Fruit fly (Drosophila melanogaster) whole organism, wandering third instar larva: ENCODE measurements around the gene Mst98Ca.

Experiments
- Abd-B ChIP-seq: fragments of >200 bp; optimal IDR thresholded peaks from 2 replicates; lab custom pipeline; 2017; ENCODE audit warnings: missing biosample characterization, missing genetic modification characterization
- CG32264 ChIP-seq: fragments of 200-800 bp; sonication (Bioruptor generic); optimal IDR thresholded peaks from 2 replicates; lab custom pipeline; 2016; ENCODE audit warnings: missing biosample characterization, missing genetic modification characterization
- CrebA ChIP-seq: fragments of 200-800 bp; sonication (Bioruptor generic); optimal IDR thresholded peaks from 2 replicates; lab custom pipeline; 2016; ENCODE audit warnings: missing biosample characterization, mild to moderate bottlenecking, missing genetic modification characterization, borderline replicate concordance
- Dfd ChIP-seq: fragments of >200 bp; optimal IDR thresholded peaks from 2 replicates; lab custom pipeline; 2017; ENCODE audit warnings: missing biosample characterization, missing genetic modification characterization
- Dif ChIP-seq: fragments of 200-275, 200-300 bp; sonication (Bioruptor generic); optimal IDR thresholded peaks from 2 replicates; lab custom pipeline; 2018; ENCODE audit warnings: missing biosample characterization, missing genetic modification characterization; ENCODE audit not compliant: partially characterized antibody
- GATAd ChIP-seq: sonication (Bioruptor generic); optimal IDR thresholded peaks from 2 replicates; lab custom pipeline; 2016; ENCODE audit warnings: missing biosample characterization, missing genetic modification characterization
- HLH106 ChIP-seq: fragments of 200-800 bp; optimal IDR thresholded peaks from 3 replicates; lab custom pipeline; 2019; ENCODE audit warnings: missing biosample characterization, mild to moderate bottlenecking, missing genetic modification characterization, moderate library complexity
- Hnf4 ChIP-seq: fragments of 200-800 bp; sonication (Bioruptor generic); optimal IDR thresholded peaks from 2 replicates; lab custom pipeline; 2016; ENCODE audit warnings: missing biosample characterization, mild to moderate bottlenecking, missing genetic modification characterization
- Hr78 ChIP-seq: fragments of >200 bp; optimal IDR thresholded peaks from 2 replicates; lab custom pipeline; 2017; ENCODE audit warnings: missing biosample characterization, missing genetic modification characterization
- Hr83 ChIP-seq: fragments of 200-300 bp; sonication (Bioruptor generic); optimal IDR thresholded peaks from 2 replicates; lab custom pipeline; 2016; ENCODE audit warnings: missing biosample characterization, mild to moderate bottlenecking, missing genetic modification characterization, moderate library complexity; ENCODE audit not compliant: poor library complexity, severe bottlenecking
- Jra ChIP-seq: sonication (Bioruptor generic); optimal IDR thresholded peaks from 2 replicates; lab custom pipeline; 2016; ENCODE audit warnings: missing biosample characterization, missing genetic modification characterization
- Myc ChIP-seq: fragments of >200 bp; optimal IDR thresholded peaks from 2 replicates; lab custom pipeline; 2017
- N ChIP-seq: fragments of >200 bp; optimal IDR thresholded peaks from 2 replicates; lab custom pipeline; 2018; ENCODE audit warnings: missing biosample characterization, missing external identifiers, missing genetic modification characterization
- OdsH ChIP-seq: fragments of 200-800 bp; sonication (Bioruptor generic); optimal IDR thresholded peaks from 2 replicates; lab custom pipeline; 2016; ENCODE audit warnings: missing biosample characterization, mild to moderate bottlenecking, missing genetic modification characterization
- Rel ChIP-seq, 2 experiments: fragments of 200-800 bp; sonication (Bioruptor generic) in 1 of 2; optimal IDR thresholded peaks; 2 replicates in 1 of 2; 3 replicates in 1 of 2; lab custom pipeline; 2016 to 2019; ENCODE audit warnings: mild to moderate bottlenecking in 2 of 2, missing biosample characterization in 2 of 2, missing genetic modification characterization in 2 of 2, moderate library complexity in 1 of 2
- Sp1 ChIP-seq: fragments of 200-800 bp; sonication (Bioruptor generic); optimal IDR thresholded peaks from 3 replicates; lab custom pipeline; 2019; ENCODE audit warnings: missing biosample characterization, mild to moderate bottlenecking, missing genetic modification characterization, moderate library complexity
- Vsx2 ChIP-seq: fragments of 200-300, 225-300 bp; sonication (Bioruptor generic); optimal IDR thresholded peaks from 2 replicates; lab custom pipeline; 2018; ENCODE audit warnings: missing biosample characterization, missing genetic modification characterization; ENCODE audit not compliant: partially characterized antibody
- br ChIP-seq: fragments of 200-800 bp; sonication (Bioruptor generic); optimal IDR thresholded peaks from 2 replicates; lab custom pipeline; 2016; ENCODE audit warnings: missing biosample characterization, missing genetic modification characterization
- brk ChIP-seq: fragments of 200-800 bp; sonication (Bioruptor generic); optimal IDR thresholded peaks from 2 replicates; lab custom pipeline; 2016; ENCODE audit warnings: missing biosample characterization, mild to moderate bottlenecking, missing genetic modification characterization
- dl ChIP-seq, 2 experiments: fragments of 175-275, 200-275 bp in 1 of 2; fragments of 200-275 bp in 1 of 2; sonication (Bioruptor generic); optimal IDR thresholded peaks; lab custom pipeline; 2018; ENCODE audit warnings: mild to moderate bottlenecking in 2 of 2, missing biosample characterization in 2 of 2, missing genetic modification characterization in 2 of 2, moderate library complexity in 2 of 2; ENCODE audit not compliant: partially characterized antibody in 2 of 2, insufficient read depth in 1 of 2
- dsf ChIP-seq: sonication (Bioruptor generic); optimal IDR thresholded peaks from 2 replicates; lab custom pipeline; 2016; ENCODE audit warnings: missing biosample characterization, missing genetic modification characterization, borderline replicate concordance
- ey ChIP-seq: fragments of 200-800 bp; sonication (Bioruptor generic); optimal IDR thresholded peaks from 2 replicates; lab custom pipeline; 2016; ENCODE audit warnings: missing biosample characterization, missing genetic modification characterization
- foxo ChIP-seq, 2 experiments: fragments of 200-800 bp; sonication (Bioruptor generic); optimal IDR thresholded peaks; 2 replicates in 1 of 2; 3 replicates in 1 of 2; lab custom pipeline; 2016 to 2017; ENCODE audit warnings: missing biosample characterization in 2 of 2, missing genetic modification characterization in 2 of 2
- fru ChIP-seq: fragments of 200-800 bp; sonication (Bioruptor generic); optimal IDR thresholded peaks from 3 replicates; lab custom pipeline; 2016; ENCODE audit warnings: missing biosample characterization, mild to moderate bottlenecking, missing genetic modification characterization
- h ChIP-seq: fragments of 200-800 bp; sonication (Bioruptor generic); optimal IDR thresholded peaks from 3 replicates; lab custom pipeline; 2016; ENCODE audit warnings: missing biosample characterization, mild to moderate bottlenecking, missing genetic modification characterization
- jim ChIP-seq: fragments of 175-275, 200-325 bp; sonication (Bioruptor generic); optimal IDR thresholded peaks from 2 replicates; lab custom pipeline; 2016; ENCODE audit warnings: missing biosample characterization, mild to moderate bottlenecking, missing genetic modification characterization
- lola ChIP-seq: fragments of >200 bp; optimal IDR thresholded peaks from 2 replicates; lab custom pipeline; 2017; ENCODE audit warnings: missing biosample characterization, missing genetic modification characterization
- pan ChIP-seq: fragments of >200 bp; optimal IDR thresholded peaks from 2 replicates; lab custom pipeline; 2017
- psq ChIP-seq: fragments of 200-800 bp; sonication (Bioruptor generic); optimal IDR thresholded peaks from 3 replicates; lab custom pipeline; 2017; ENCODE audit warnings: missing biosample characterization, mild to moderate bottlenecking, missing genetic modification characterization, moderate library complexity
- rgr ChIP-seq: fragments of 200-800 bp; sonication (Bioruptor generic); optimal IDR thresholded peaks from 3 replicates; lab custom pipeline; 2016; ENCODE audit warnings: missing biosample characterization, mild to moderate bottlenecking, missing genetic modification characterization
- sv ChIP-seq: fragments of 200-800 bp; sonication (Bioruptor generic); optimal IDR thresholded peaks from 3 replicates; lab custom pipeline; 2016; ENCODE audit warnings: missing biosample characterization, missing genetic modification characterization
- tai ChIP-seq: sonication (Bioruptor generic); optimal IDR thresholded peaks from 2 replicates; lab custom pipeline; 2016; ENCODE audit warnings: missing biosample characterization, missing genetic modification characterization
- usp ChIP-seq: fragments of >200 bp; optimal IDR thresholded peaks from 2 replicates; lab custom pipeline; 2017; ENCODE audit warnings: missing biosample characterization, missing genetic modification characterization
- woc ChIP-seq: sonication (Bioruptor generic); optimal IDR thresholded peaks from 2 replicates; lab custom pipeline; 2016; ENCODE audit warnings: missing biosample characterization, mild to moderate bottlenecking, missing genetic modification characterization

The Mst98Ca gene

DNA sequence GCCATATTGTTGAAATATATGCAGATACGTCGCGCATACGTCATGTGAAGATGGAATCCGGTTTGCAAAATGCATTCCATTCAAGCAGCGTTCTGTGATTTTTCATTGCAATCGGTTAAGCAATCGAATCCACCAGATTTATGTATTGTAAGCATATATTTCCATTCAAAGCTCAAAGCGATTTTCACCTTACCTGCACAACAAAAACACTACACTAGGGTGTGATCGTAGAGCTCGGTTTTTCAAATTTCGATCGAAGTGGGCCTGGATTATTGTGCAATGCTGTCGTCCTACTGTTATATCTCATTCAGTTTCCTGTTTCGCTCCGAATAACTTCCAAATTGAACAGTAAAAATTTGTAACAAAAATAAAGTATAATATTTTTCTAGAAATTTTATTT is at the start of gene Mst98Ca:
Gene Mst98Ca, plus strand, starts transcription at position 301 of the 400 bp plus-strand sequence.
- TF ChIP-seq Hr83 = no peak
- no peak for TF ChIP-seq psq (GFP tag; lab: Kevin White, UChicago)
- no peak for TF ChIP-seq GATAd (GFP tag; lab: Kevin White, UChicago)
- TF ChIP-seq HLH106 (tag; lab: Kevin White, UChicago) = no peak
- no peak for TF ChIP-seq Vsx2
- no peak for TF ChIP-seq foxo (GFP tag; optimal IDR thresholded peaks at IDR 0.05; lab: Kevin White, UChicago)
- no peak for TF ChIP-seq tai (GFP tag; lab: Kevin White, UChicago)
- TF ChIP-seq CrebA = no peak
- no peak for TF ChIP-seq h (GFP tag; lab: Kevin White, UChicago)
- TF ChIP-seq Dif (GFP tag; lab: Kevin White, UChicago) = no peak
- no peak for TF ChIP-seq Hr78 (GFP tag; lab: Kevin White, UChicago)
- TF ChIP-seq Dfd = no peak
- TF ChIP-seq sv (GFP tag; lab: Kevin White, UChicago) = no peak
- no peak for TF ChIP-seq br (GFP tag; lab: Kevin White, UChicago)
- TF ChIP-seq Sp1 (GFP tag; lab: Kevin White, UChicago) = no peak
- no peak for TF ChIP-seq ey
- no peak for TF ChIP-seq Rel (GFP tag; optimal IDR thresholded peaks at IDR 0.05; lab: Kevin White, UChicago)
- TF ChIP-seq Rel (tag; optimal IDR thresholded peaks at IDR 0.05; lab: Kevin White, UChicago) = no peak
- no peak for TF ChIP-seq usp (GFP tag; lab: Kevin White, UChicago)
- no peak for TF ChIP-seq OdsH
- TF ChIP-seq Hnf4 (GFP tag; lab: Kevin White, UChicago) = no peak

DNA sequence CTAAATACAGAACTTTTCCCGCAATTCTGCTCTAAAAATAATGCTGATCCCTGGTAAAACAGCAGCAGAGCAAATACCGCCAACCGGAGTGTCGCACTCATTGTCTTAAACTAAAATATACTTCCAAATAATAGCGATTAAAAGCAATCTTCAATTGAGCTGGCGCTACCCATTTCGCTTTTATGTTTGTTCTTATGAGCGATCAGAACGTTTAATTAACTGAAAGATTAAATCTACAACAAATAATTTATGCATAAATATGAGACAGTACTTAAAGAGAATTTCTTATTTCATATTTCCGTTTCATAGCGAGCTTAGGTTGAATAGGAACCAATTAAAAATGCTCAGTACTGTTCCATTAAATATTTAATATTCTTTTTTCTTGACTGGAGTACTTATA is 27.6 kb upstream of the Mst98Ca start, which contains the start of gene CG43125:
Gene CG43125, minus strand, starts transcription at position 101 of the 400 bp plus-strand sequence.
- TF ChIP-seq br (GFP tag; lab: Kevin White, UChicago) = no peak
- TF ChIP-seq dl (GFP tag; optimal IDR thresholded peaks at IDR 0.05; lab: Kevin White, UChicago; ENCODE audit: insufficient read depth in 1 of 2, partially characterized antibody in 2 of 2) = no peak
- TF ChIP-seq jim (GFP tag; lab: Kevin White, UChicago) = no peak
- no peak for TF ChIP-seq lola
- TF ChIP-seq N (GFP tag; lab: Kevin White, UChicago) = no peak
- TF ChIP-seq dsf = no peak
- no peak for TF ChIP-seq rgr (GFP tag; lab: Kevin White, UChicago)
- TF ChIP-seq foxo (GFP tag; optimal IDR thresholded peaks at IDR 0.05; lab: Kevin White, UChicago) = no peak
- no peak for TF ChIP-seq Abd-B
- no peak for TF ChIP-seq HLH106 (tag; lab: Kevin White, UChicago)
- TF ChIP-seq pan (lab: Kevin White, UChicago) = no peak
- no peak for TF ChIP-seq Myc (lab: Kevin White, UChicago)
- no peak for TF ChIP-seq Vsx2
- TF ChIP-seq tai (GFP tag; lab: Kevin White, UChicago) = no peak
- no peak for TF ChIP-seq woc (GFP tag; lab: Kevin White, UChicago)

DNA sequence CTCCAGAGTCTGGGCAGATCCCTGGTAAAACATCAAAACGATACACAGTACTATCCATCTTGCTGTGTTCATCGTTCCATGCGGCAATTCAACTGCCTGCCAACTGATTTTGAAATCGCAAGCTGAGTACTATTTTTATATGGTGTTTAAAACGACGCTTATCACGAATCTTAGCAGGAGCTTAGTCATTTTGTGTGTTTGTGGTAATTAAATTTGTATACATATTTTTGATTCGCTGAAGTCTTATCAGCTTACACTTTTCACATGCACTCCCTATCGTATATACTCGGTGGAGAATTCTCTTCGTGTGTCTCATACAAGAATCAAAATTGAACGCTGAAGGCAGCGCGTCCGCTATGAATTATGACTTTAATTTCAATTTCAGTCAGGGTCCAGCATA is 26.5 kb upstream of the Mst98Ca start, which contains the start of gene CG43124:
Gene CG43124, minus strand, starts transcription at position 101 of the 400 bp plus-strand sequence.
- no peak for TF ChIP-seq CG32264
- no peak for TF ChIP-seq jim (GFP tag; lab: Kevin White, UChicago)
- TF ChIP-seq foxo (GFP tag; optimal IDR thresholded peaks at IDR 0.05; lab: Kevin White, UChicago) = no peak
- TF ChIP-seq Myc (lab: Kevin White, UChicago) = no peak
- TF ChIP-seq rgr (GFP tag; lab: Kevin White, UChicago) = no peak
- no peak for TF ChIP-seq dl (GFP tag; optimal IDR thresholded peaks at IDR 0.05; lab: Kevin White, UChicago; ENCODE audit: insufficient read depth in 1 of 2, partially characterized antibody in 2 of 2)
- TF ChIP-seq lola = no peak
- TF ChIP-seq HLH106 (tag; lab: Kevin White, UChicago) = no peak
- TF ChIP-seq Dif (GFP tag; lab: Kevin White, UChicago) = no peak

DNA sequence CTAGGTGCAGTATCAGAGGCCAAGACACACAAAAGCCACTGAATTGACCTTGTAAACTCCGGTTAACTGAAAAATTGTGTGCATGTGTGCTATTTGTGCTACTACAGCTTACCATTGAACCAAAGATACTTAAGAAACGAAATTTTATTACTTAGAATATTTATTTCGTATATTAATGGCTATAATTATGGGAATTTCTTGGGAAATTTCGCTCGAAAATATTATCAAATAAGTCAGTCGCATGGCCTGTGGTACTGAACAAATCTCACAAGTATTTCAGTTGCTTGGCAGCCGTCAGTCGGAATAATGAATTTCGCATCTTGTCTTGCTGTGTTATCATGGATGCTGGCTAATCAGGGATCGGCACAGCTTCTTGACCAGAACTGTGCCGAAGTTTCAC is 8.9 kb upstream of the Mst98Ca start, which contains the start of gene CG34436:
Gene CG34436, plus strand, starts transcription at position 301 of the 400 bp plus-strand sequence.
- no peak for TF ChIP-seq CG32264
- no peak for TF ChIP-seq Jra (GFP tag; lab: Kevin White, UChicago)
- TF ChIP-seq woc (GFP tag; lab: Kevin White, UChicago) = no peak
- TF ChIP-seq lola = no peak
- TF ChIP-seq pan (lab: Kevin White, UChicago) = no peak
- no peak for TF ChIP-seq fru
- no peak for TF ChIP-seq HLH106 (tag; lab: Kevin White, UChicago)
- no peak for TF ChIP-seq dsf
- no peak for TF ChIP-seq Hr78 (GFP tag; lab: Kevin White, UChicago)
- TF ChIP-seq GATAd (GFP tag; lab: Kevin White, UChicago) = no peak
- no peak for TF ChIP-seq brk (GFP tag; lab: Kevin White, UChicago)
- TF ChIP-seq Vsx2 = no peak
- TF ChIP-seq, all 38 proteins: peak for 0
